Worm (Caenorhabditis elegans) whole organism, mixed stage, embryonic: Measurements from ENCODE around the gene swd-2.2.

Experiments used
- M03D4.4 ChIP-seq: sonication (generic microtip); optimal IDR thresholded peaks from 2 replicates; lab custom pipeline; 2017; ENCODE audit warnings: mild to moderate bottlenecking, missing genetic modification characterization, missing compliant biosample characterization
- bed-3 ChIP-seq: fragments of 200-800 bp; sonication (Bioruptor generic); optimal IDR thresholded peaks from 3 replicates; lab custom pipeline; 2018; ENCODE audit warnings: mild to moderate bottlenecking, missing genetic modification characterization, moderate library complexity, missing compliant biosample characterization
- blmp-1 ChIP-seq: fragments of 150-350 bp; optimal IDR thresholded peaks from 2 replicates; lab custom pipeline; 2014; ENCODE audit warnings: missing biosample characterization, missing genetic modification characterization
- ceh-43 ChIP-seq: fragments of 200-800 bp; sonication (Bioruptor generic); optimal IDR thresholded peaks from 2 replicates; lab custom pipeline; 2018; ENCODE audit warnings: mild to moderate bottlenecking, missing genetic modification characterization, moderate library complexity, missing compliant biosample characterization
- ceh-83 ChIP-seq: fragments of 200-800 bp; sonication (Bioruptor generic); optimal IDR thresholded peaks from 2 replicates; lab custom pipeline; 2018; ENCODE audit warnings: mild to moderate bottlenecking, missing genetic modification characterization, missing compliant biosample characterization
- ces-1 ChIP-seq: fragments of 150-350 bp; optimal IDR thresholded peaks from 2 replicates; lab custom pipeline; 2014; ENCODE audit warnings: missing biosample characterization, missing genetic modification reagents, missing genetic modification characterization
- cnd-1 ChIP-seq: fragments of 200-800 bp; sonication (Bioruptor generic); optimal IDR thresholded peaks from 2 replicates; lab custom pipeline; 2018; ENCODE audit warnings: mild to moderate bottlenecking, missing genetic modification characterization, missing compliant biosample characterization
- elt-1 ChIP-seq: sonication (generic microtip); optimal IDR thresholded peaks from 2 replicates; lab custom pipeline; 2017; ENCODE audit warnings: missing genetic modification characterization, mild to moderate bottlenecking, missing compliant biosample characterization, antibody characterized with exemption, moderate library complexity, borderline replicate concordance; ENCODE audit not compliant: insufficient read depth
- elt-3 ChIP-seq: fragments of 150-350 bp; optimal IDR thresholded peaks from 2 replicates; lab custom pipeline; 2014; ENCODE audit warnings: missing biosample characterization, missing genetic modification characterization
- flh-1 ChIP-seq: fragments of 200-800 bp; sonication (Bioruptor generic); optimal IDR thresholded peaks from 2 replicates; lab custom pipeline; 2018; ENCODE audit warnings: mild to moderate bottlenecking, missing genetic modification characterization, moderate library complexity, missing compliant biosample characterization
- ham-2 ChIP-seq: fragments of 200-800 bp; sonication (Bioruptor generic); optimal IDR thresholded peaks from 2 replicates; lab custom pipeline; 2018; ENCODE audit warnings: mild to moderate bottlenecking, missing genetic modification characterization, missing compliant biosample characterization
- hlh-1 ChIP-seq: fragments of 150-350 bp; optimal IDR thresholded peaks from 2 replicates; lab custom pipeline; 2014; ENCODE audit warnings: missing biosample characterization, missing genetic modification reagents, missing genetic modification characterization
- lin-13 ChIP-seq: fragments of 150-350 bp; optimal IDR thresholded peaks from 2 replicates; lab custom pipeline; 2014; ENCODE audit warnings: missing biosample characterization, missing genetic modification characterization
- lin-32 ChIP-seq: fragments of 200-800 bp; sonication (Bioruptor generic); optimal IDR thresholded peaks from 2 replicates; lab custom pipeline; 2018; ENCODE audit warnings: mild to moderate bottlenecking, missing genetic modification characterization, missing compliant biosample characterization
- lsy-2 ChIP-seq: fragments of 150-350 bp; optimal IDR thresholded peaks from 2 replicates; lab custom pipeline; 2014; ENCODE audit warnings: missing biosample characterization, missing genetic modification characterization
- mab-5 ChIP-seq: fragments of 150-350 bp; optimal IDR thresholded peaks from 2 replicates; lab custom pipeline; 2014; ENCODE audit warnings: missing biosample characterization, missing genetic modification characterization
- mep-1 ChIP-seq: fragments of 150-350 bp; optimal IDR thresholded peaks from 2 replicates; lab custom pipeline; 2017; ENCODE audit warnings: missing biosample characterization, missing genetic modification reagents, missing genetic modification characterization, inconsistent platforms
- mls-2 ChIP-seq: sonication (generic microtip); optimal IDR thresholded peaks from 2 replicates; lab custom pipeline; 2016; ENCODE audit warnings: mild to moderate bottlenecking, missing genetic modification characterization, moderate library complexity, missing compliant biosample characterization
- nhr-12 ChIP-seq: fragments of 150-350 bp; optimal IDR thresholded peaks from 2 replicates; lab custom pipeline; 2014; ENCODE audit warnings: missing biosample characterization, missing genetic modification characterization
- nhr-237 ChIP-seq: fragments of 150-350 bp; optimal IDR thresholded peaks from 2 replicates; lab custom pipeline; 2014; ENCODE audit warnings: missing biosample characterization, missing genetic modification characterization
- nhr-28 ChIP-seq: fragments of 150-350 bp; optimal IDR thresholded peaks from 2 replicates; lab custom pipeline; 2014; ENCODE audit warnings: missing biosample characterization, missing genetic modification characterization
- nhr-76 ChIP-seq: sonication (generic microtip); optimal IDR thresholded peaks from 2 replicates; lab custom pipeline; 2017; ENCODE audit warnings: missing biosample characterization, missing genetic modification characterization
- sem-2 ChIP-seq: fragments of 200-800 bp; sonication (Bioruptor generic); optimal IDR thresholded peaks from 2 replicates; lab custom pipeline; 2018; ENCODE audit warnings: mild to moderate bottlenecking, missing genetic modification characterization, missing compliant biosample characterization
- snpc-4 ChIP-seq: fragments of 150-350 bp; optimal IDR thresholded peaks from 2 replicates; lab custom pipeline; 2014; ENCODE audit warnings: missing biosample characterization, missing genetic modification characterization
- sptf-1 ChIP-seq: sonication (generic microtip); optimal IDR thresholded peaks from 2 replicates; lab custom pipeline; 2017; ENCODE audit warnings: mild to moderate bottlenecking, missing genetic modification characterization, moderate library complexity, missing compliant biosample characterization
- tbx-8 ChIP-seq: fragments of 200-800 bp; sonication (Bioruptor generic); optimal IDR thresholded peaks from 2 replicates; lab custom pipeline; 2018; ENCODE audit warnings: mild to moderate bottlenecking, missing genetic modification characterization, moderate library complexity, missing compliant biosample characterization
- unc-39 ChIP-seq: fragments of 150-350 bp; optimal IDR thresholded peaks from 2 replicates; lab custom pipeline; 2014; ENCODE audit warnings: missing biosample characterization, missing genetic modification characterization
- unc-62 ChIP-seq: fragments of 150-350 bp; optimal IDR thresholded peaks from 2 replicates; lab custom pipeline; 2014; ENCODE audit warnings: missing biosample characterization, missing genetic modification reagents, missing genetic modification characterization
- zip-8 ChIP-seq: fragments of 150-350 bp; optimal IDR thresholded peaks from 2 replicates; lab custom pipeline; 2014; ENCODE audit warnings: missing biosample characterization, missing genetic modification characterization
- ztf-11 ChIP-seq: fragments of 150-350 bp; optimal IDR thresholded peaks from 2 replicates; lab custom pipeline; 2014; ENCODE audit warnings: missing biosample characterization, missing genetic modification characterization

The swd-2.2 gene

DNA sequence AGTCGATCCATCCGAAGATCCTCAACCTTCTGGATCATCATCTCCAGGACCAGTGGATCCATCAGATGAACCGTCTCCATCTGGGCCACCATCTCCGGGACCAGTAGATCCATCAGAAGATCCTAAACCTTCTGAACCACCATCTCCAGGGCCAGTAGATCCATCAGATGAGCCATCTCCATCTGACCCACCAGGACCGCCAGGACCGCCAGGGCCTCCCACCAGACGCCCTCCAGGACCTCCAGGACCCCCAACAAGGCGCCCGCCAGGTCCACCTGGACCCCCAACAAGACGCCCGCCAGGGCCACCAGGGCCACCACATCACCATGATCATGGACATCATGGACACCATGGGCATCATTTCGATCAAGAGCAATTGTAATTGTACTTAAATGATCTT lies 47.0 kb upstream of the swd-2.2 start:
- no peak for TF ChIP-seq zip-8 (tag; lab: Kevin White, UChicago)

DNA sequence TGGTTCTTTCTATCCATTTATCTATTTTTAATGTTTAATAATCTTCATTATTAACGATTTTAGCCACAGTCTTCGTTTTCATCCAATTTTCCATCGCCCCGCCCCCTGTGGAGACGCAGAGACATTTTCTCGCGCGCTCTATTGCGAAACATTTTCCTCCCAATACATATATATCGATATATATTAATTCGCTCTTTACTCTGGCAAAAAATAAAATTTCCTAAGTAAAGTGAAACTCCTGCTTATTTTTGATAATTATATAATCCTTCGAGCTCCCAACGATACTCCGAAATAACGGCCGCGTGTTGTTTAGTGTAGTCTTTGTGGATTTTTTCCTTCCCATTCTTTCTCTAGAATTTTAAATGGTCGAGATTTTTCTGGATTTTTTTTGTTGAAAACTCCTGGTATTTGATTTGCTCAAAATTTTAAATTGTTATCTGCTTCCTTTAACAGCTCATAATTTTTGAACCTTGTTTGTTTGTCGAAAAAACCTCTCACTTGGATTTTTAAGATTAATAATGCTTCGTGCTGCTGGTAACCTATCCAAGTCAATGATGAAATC lies 45.7 kb upstream of the swd-2.2 start, which contains the start of gene sucg-1:
sucg-1 (plus strand) TSS at position 512 of the 562 bp plus-strand sequence.
- TF ChIP-seq lsy-2 (tag; lab: Kevin White, UChicago) (no peak), ces-1 (peak; percentile 2), flh-1 (no peak), sptf-1 (tag; lab: Kevin White, UChicago) (no peak), zip-8 (tag; lab: Kevin White, UChicago) (no peak), snpc-4 (tag; lab: Kevin White, UChicago) (no peak), mab-5 (tag; lab: Kevin White, UChicago) (no peak), lin-13 (no peak)

DNA sequence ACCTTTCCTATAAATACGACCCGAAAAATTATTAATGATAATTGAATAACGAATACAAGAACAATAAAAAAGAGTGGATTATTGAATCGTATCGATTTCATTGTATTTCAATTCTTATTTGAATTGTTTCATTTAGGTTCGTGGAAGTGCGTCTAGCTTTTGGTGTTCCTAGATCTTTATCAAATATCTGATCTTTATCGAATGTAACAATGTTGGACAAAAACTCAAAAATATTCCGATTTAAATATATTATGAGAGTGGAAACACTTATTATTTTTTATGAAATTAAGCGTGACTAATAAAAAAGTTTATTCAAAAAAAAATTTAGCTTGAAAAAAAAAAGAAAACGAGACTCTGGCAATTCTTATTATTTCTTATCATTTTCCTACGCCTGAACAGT lies 42.3 kb upstream of the swd-2.2 start, which contains the start of the genes C50F7.9 and C50F7.3:
C50F7.9 (minus strand) TSS at position 101 of the 400 bp plus-strand sequence.
C50F7.3 (plus strand) TSS at position 370 of the 400 bp plus-strand sequence.
- TF ChIP-seq ham-2 (GFP tag; lab: Kevin White, UChicago) (no peak), snpc-4 (tag; lab: Kevin White, UChicago) (no peak), mab-5 (tag; lab: Kevin White, UChicago) (no peak), cnd-1 (no peak), unc-62 (GFP tag; lab: Kevin White, UChicago) (no peak), nhr-76 (tag; lab: Kevin White, UChicago) (no peak), zip-8 (tag; lab: Kevin White, UChicago) (no peak), sptf-1 (tag; lab: Kevin White, UChicago) (no peak), M03D4.4 (no peak), elt-1 (tag; lab: Kevin White, UChicago) (no peak), hlh-1 (no peak), nhr-28 (tag; lab: Kevin White, UChicago) (no peak)

DNA sequence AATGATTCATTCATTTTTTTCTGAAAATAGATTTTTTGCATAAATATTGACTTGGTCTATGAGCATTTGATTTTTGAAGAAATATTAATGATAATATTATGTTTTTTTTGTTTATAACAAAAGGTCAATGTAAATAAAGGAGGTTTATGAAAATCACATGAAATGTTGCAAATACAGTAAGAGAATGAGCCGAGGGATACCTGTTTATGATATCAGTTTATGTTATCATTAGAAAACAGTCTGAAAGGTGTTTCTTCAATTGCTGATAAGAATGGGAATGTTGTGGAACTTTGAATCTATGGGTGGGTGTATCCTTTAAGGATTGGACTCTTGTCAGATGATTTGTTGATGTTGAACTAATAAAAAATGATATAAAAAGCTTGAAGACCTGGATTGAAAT lies 40.0 kb upstream of the swd-2.2 start:
- TF ChIP-seq ces-1 (no peak), mls-2 (tag; lab: Kevin White, UChicago) (no peak), unc-39 (tag; lab: Kevin White, UChicago) (no peak), ham-2 (GFP tag; lab: Kevin White, UChicago) (no peak), ztf-11 (no peak), sem-2 (GFP tag; lab: Kevin White, UChicago) (no peak), mep-1 (tag; lab: Kevin White, UChicago) (no peak), bed-3 (GFP tag; lab: Kevin White, UChicago) (no peak), mab-5 (tag; lab: Kevin White, UChicago) (no peak), nhr-237 (no peak), elt-3 (no peak), blmp-1 (tag; lab: Kevin White, UChicago) (no peak), lin-13 (no peak), unc-62 (GFP tag; lab: Kevin White, UChicago) (no peak), elt-1 (tag; lab: Kevin White, UChicago) (no peak), cnd-1 (no peak), lin-32 (GFP tag; lab: Kevin White, UChicago) (no peak)

DNA sequence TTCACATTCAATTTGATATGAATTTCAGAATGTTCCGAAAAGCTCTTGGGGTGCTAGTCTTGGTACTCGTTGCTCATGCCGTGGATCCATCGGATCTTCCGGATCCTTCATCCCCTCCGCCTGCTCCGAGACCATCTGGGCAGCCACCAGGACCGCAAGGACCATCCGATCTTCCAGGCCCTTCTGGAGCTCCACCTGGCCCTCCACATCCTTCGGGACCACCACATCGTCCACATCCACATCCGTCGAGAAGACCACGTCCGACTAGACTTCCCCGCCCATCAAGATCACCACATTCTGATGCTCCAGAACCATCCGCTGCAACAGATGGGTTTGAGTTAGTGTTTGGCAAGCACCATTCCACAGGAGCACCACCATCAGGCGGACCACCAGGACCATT lies 39.6 kb upstream of the swd-2.2 start, which contains the start of gene clx-1:
clx-1 (plus strand) TSS at position 30 of the 400 bp plus-strand sequence.
- no peak for TF ChIP-seq M03D4.4
- no peak for TF ChIP-seq ham-2 (GFP tag; lab: Kevin White, UChicago)
- no peak for TF ChIP-seq lsy-2 (tag; lab: Kevin White, UChicago)
- TF ChIP-seq ceh-43 (GFP tag; lab: Kevin White, UChicago) = no peak
- no peak for TF ChIP-seq bed-3 (GFP tag; lab: Kevin White, UChicago)
- TF ChIP-seq mep-1 (tag; lab: Kevin White, UChicago) = no peak
- TF ChIP-seq elt-1 (tag; lab: Kevin White, UChicago) = no peak
- TF ChIP-seq ceh-83 = no peak
- TF ChIP-seq sem-2 (GFP tag; lab: Kevin White, UChicago) = no peak
- TF ChIP-seq mls-2 (tag; lab: Kevin White, UChicago) = no peak
- no peak for TF ChIP-seq nhr-12 (tag; lab: Kevin White, UChicago)
- no peak for TF ChIP-seq zip-8 (tag; lab: Kevin White, UChicago)
- TF ChIP-seq blmp-1 (tag; lab: Kevin White, UChicago) = no peak
- TF ChIP-seq unc-39 (tag; lab: Kevin White, UChicago) = no peak
- no peak for TF ChIP-seq nhr-76 (tag; lab: Kevin White, UChicago)
- no peak for TF ChIP-seq unc-62 (GFP tag; lab: Kevin White, UChicago)
- no peak for TF ChIP-seq tbx-8 (GFP tag; lab: Kevin White, UChicago)
- TF ChIP-seq nhr-28 (tag; lab: Kevin White, UChicago) = no peak
- TF ChIP-seq, all 35 proteins: peak for 0
